Worm (Caenorhabditis elegans) whole organism, L3 larva: ENCODE measurements around the gene pho-14.

Experiments
- ama-1 ChIP-seq: fragments of 150-350 bp; optimal IDR thresholded peaks from 2 replicates; lab custom pipeline; 2018
- nfya-1 ChIP-seq: sonication (generic microtip); optimal IDR thresholded peaks from 2 replicates; lab custom pipeline; 2017; ENCODE audit warnings: missing genetic modification characterization, mild to moderate bottlenecking, missing compliant biosample characterization, antibody characterized with exemption, moderate library complexity; ENCODE audit not compliant: insufficient read depth
- tbx-2 ChIP-seq: sonication (generic microtip); optimal IDR thresholded peaks from 2 replicates; lab custom pipeline; 2016; ENCODE audit warnings: mild to moderate bottlenecking, missing genetic modification characterization, missing compliant biosample characterization
- unc-62 ChIP-seq: fragments of 150-350 bp; sonication (generic microtip); optimal IDR thresholded peaks from 4 replicates; lab custom pipeline; 2014; ENCODE audit warnings: missing biosample characterization, missing genetic modification reagents, missing genetic modification characterization
- zag-1 ChIP-seq: fragments of 150-350 bp; optimal IDR thresholded peaks from 2 replicates; lab custom pipeline; 2014; ENCODE audit warnings: missing biosample characterization, missing genetic modification characterization

DNA sequence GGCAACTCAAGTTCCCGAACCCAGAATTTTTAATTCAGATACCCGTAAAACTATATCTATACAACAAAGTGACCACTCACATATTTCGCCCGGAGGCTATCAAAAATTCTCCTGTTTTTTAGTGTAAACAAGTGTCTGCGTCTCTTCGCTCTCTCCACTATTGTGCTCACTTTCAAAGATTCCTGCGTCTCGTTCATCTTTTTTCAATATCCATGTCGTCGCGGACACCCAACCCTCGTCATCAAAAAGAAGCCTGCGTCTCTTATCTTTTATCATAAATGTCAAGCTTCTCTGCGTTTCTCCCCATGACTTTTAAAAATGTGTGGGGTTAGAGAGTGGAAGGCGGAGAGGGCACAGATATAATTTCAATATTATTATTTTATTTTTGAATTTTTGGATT is 15.7 kb downstream of the pho-14 start:
- TF ChIP-seq unc-62 (no peak), nfya-1 (tag; lab: Kevin White, UChicago) (peak; percentile 61), tbx-2 (tag; lab: Kevin White, UChicago) (no peak), ama-1 (lab: Kevin White, UChicago) (no peak), zag-1 (tag; lab: Kevin White, UChicago) (no peak)
